Fruit fly (Drosophila melanogaster) whole organism, embryonic: ENCODE data around the gene CG5886.
A peak's percentile ranks its signal among the peaks of the same experiment; 100 is the strongest.

Source experiments
- Bdp1 ChIP-seq: fragments of 200-800 bp; sonication (Bioruptor generic); optimal IDR thresholded peaks from 3 replicates; lab custom pipeline; 2016; ENCODE audit warnings: missing biosample characterization, missing genetic modification characterization
- CG10654 ChIP-seq: fragments of 200-800 bp; sonication (Bioruptor generic); optimal IDR thresholded peaks from 2 replicates; lab custom pipeline; 2016; ENCODE audit warnings: missing biosample characterization, missing genetic modification characterization
- CG11504 ChIP-seq: fragments of 200-800 bp; sonication (Bioruptor generic); optimal IDR thresholded peaks from 3 replicates; lab custom pipeline; 2019; ENCODE audit warnings: missing biosample characterization, mild to moderate bottlenecking, missing genetic modification characterization, moderate library complexity
- CG13296 ChIP-seq: fragments of 200-800 bp; sonication (Bioruptor generic); optimal IDR thresholded peaks from 3 replicates; lab custom pipeline; 2018; ENCODE audit warnings: missing biosample characterization, mild to moderate bottlenecking, missing genetic modification characterization
- CG15269 ChIP-seq: fragments of 200-800 bp; sonication (Bioruptor generic); optimal IDR thresholded peaks from 2 replicates; lab custom pipeline; 2018; ENCODE audit warnings: missing biosample characterization, mild to moderate bottlenecking, missing genetic modification characterization, moderate library complexity
- CG15601 ChIP-seq: fragments of 200-800 bp; sonication (Bioruptor generic); optimal IDR thresholded peaks from 3 replicates; lab custom pipeline; 2019; ENCODE audit warnings: missing biosample characterization, mild to moderate bottlenecking, missing genetic modification characterization, moderate library complexity
- CG16813 ChIP-seq: fragments of 200-800 bp; sonication (Bioruptor generic); IDR thresholded peaks from 3 replicates; pipeline ENCODE4 v1.3.6; 2022; ENCODE audit warnings: missing biosample characterization, missing genetic modification characterization; ENCODE audit not compliant: partially characterized antibody
- CG17359 ChIP-seq: fragments of 200-800 bp; sonication (Bioruptor generic); optimal IDR thresholded peaks from 3 replicates; lab custom pipeline; 2018; ENCODE audit warnings: missing biosample characterization, mild to moderate bottlenecking, missing genetic modification characterization, moderate library complexity
- CG18476 ChIP-seq: fragments of 200-800 bp; sonication (Bioruptor generic); optimal IDR thresholded peaks from 2 replicates; lab custom pipeline; 2016; ENCODE audit warnings: missing biosample characterization, mild to moderate bottlenecking, missing genetic modification characterization
- CG2199 ChIP-seq: fragments of 200-800 bp; sonication (Bioruptor generic); IDR thresholded peaks from 3 replicates; pipeline ENCODE4 v1.3.6; 2022; ENCODE audit warnings: missing biosample characterization, missing genetic modification characterization
- CG2202 ChIP-seq: fragments of 200-800 bp; sonication (Bioruptor generic); optimal IDR thresholded peaks from 2 replicates; lab custom pipeline; 2018; ENCODE audit warnings: missing biosample characterization, mild to moderate bottlenecking, missing genetic modification characterization
- CG30403 ChIP-seq: fragments of 200-800 bp; sonication (Bioruptor generic); optimal IDR thresholded peaks from 3 replicates; lab custom pipeline; 2016; ENCODE audit warnings: missing biosample characterization, missing genetic modification characterization
- CG34224 ChIP-seq: fragments of 200-800 bp; sonication (Bioruptor generic); IDR thresholded peaks from 3 replicates; pipeline ENCODE4 v1.3.6; 2022; ENCODE audit warnings: missing biosample characterization, missing genetic modification characterization; ENCODE audit not compliant: partially characterized antibody
- CG34376 ChIP-seq: fragments of 200-800 bp; sonication (Bioruptor generic); optimal IDR thresholded peaks from 2 replicates; lab custom pipeline; 2018; ENCODE audit warnings: missing biosample characterization, mild to moderate bottlenecking, missing genetic modification characterization
- CG42726 ChIP-seq: fragments of 200-800 bp; sonication (Bioruptor generic); IDR thresholded peaks from 2 replicates; pipeline ENCODE4 v1.3.6; 2022; ENCODE audit warnings: missing biosample characterization, missing genetic modification characterization; ENCODE audit not compliant: partially characterized antibody
- CG6654 ChIP-seq: fragments of 200-800 bp; sonication (Bioruptor generic); optimal IDR thresholded peaks from 2 replicates; lab custom pipeline; 2017; ENCODE audit warnings: missing biosample characterization, mild to moderate bottlenecking, missing genetic modification characterization
- CG7357 ChIP-seq: fragments of 200-800 bp; sonication (Bioruptor generic); IDR thresholded peaks from 3 replicates; pipeline ENCODE4 v1.3.6; 2022; ENCODE audit warnings: missing biosample characterization, missing genetic modification characterization
- CG7839 ChIP-seq: fragments of 200-800 bp; sonication (Bioruptor generic); optimal IDR thresholded peaks from 3 replicates; lab custom pipeline; 2018; ENCODE audit warnings: missing biosample characterization, mild to moderate bottlenecking, missing genetic modification characterization, moderate library complexity
- CG9876 ChIP-seq: fragments of 200-800 bp; sonication (Bioruptor generic); optimal IDR thresholded peaks from 2 replicates; lab custom pipeline; 2016; ENCODE audit warnings: missing biosample characterization, missing genetic modification characterization
- CoRest ChIP-seq: fragments of 200-800 bp; sonication (Bioruptor generic); optimal IDR thresholded peaks from 3 replicates; lab custom pipeline; 2018; ENCODE audit warnings: missing biosample characterization, mild to moderate bottlenecking, missing genetic modification characterization, moderate library complexity
- Dek ChIP-seq: fragments of 200-800 bp; sonication (Bioruptor generic); optimal IDR thresholded peaks from 3 replicates; lab custom pipeline; 2019; ENCODE audit warnings: missing biosample characterization, mild to moderate bottlenecking, missing genetic modification characterization, moderate library complexity
- Dref ChIP-seq: fragments of 200-800 bp; sonication (Bioruptor generic); IDR thresholded peaks from 2 replicates; pipeline ENCODE4 v1.3.6; 2022; ENCODE audit warnings: missing biosample characterization, missing genetic modification characterization
- Drgx ChIP-seq: fragments of 200-800 bp; sonication (Bioruptor generic); IDR thresholded peaks from 2 replicates; pipeline ENCODE4 v1.3.6; 2022; ENCODE audit warnings: missing biosample characterization, missing genetic modification characterization
- E2f1 ChIP-seq: fragments of 200-800 bp; sonication (Bioruptor generic); IDR thresholded peaks from 2 replicates; pipeline ENCODE4 v1.3.6; 2022; ENCODE audit warnings: missing biosample characterization, missing genetic modification characterization
- Hsf ChIP-seq: fragments of 200-800 bp; sonication (Bioruptor generic); optimal IDR thresholded peaks from 3 replicates; lab custom pipeline; 2016; ENCODE audit warnings: missing biosample characterization, missing genetic modification characterization
- Jarid2 ChIP-seq: fragments of 200-800 bp; sonication (Bioruptor generic); optimal IDR thresholded peaks from 3 replicates; lab custom pipeline; 2017; ENCODE audit warnings: mild to moderate bottlenecking, missing biosample characterization, missing genetic modification reagents, missing genetic modification characterization
- Opbp ChIP-seq: fragments of 200-800 bp; sonication (Bioruptor generic); IDR thresholded peaks from 3 replicates; pipeline ENCODE4 v1.3.6; 2022; ENCODE audit warnings: missing biosample characterization, missing genetic modification characterization; ENCODE audit not compliant: partially characterized antibody
- Optix ChIP-seq: fragments of 200-800 bp; sonication (Bioruptor generic); IDR thresholded peaks from 3 replicates; pipeline ENCODE4 v1.3.6; 2022; ENCODE audit warnings: missing biosample characterization, missing genetic modification characterization
- Rx ChIP-seq: fragments of 200-800 bp; sonication (Bioruptor generic); IDR thresholded peaks from 2 replicates; pipeline ENCODE4 v1.3.6; 2022; ENCODE audit warnings: missing biosample characterization, missing genetic modification characterization
- Stat92E ChIP-seq, 3 experiments: fragments of >200 bp in 2 of 3; fragments of 200-800 bp in 1 of 3; sonication (Bioruptor generic) in 1 of 3; optimal IDR thresholded peaks; 2 replicates each; lab custom pipeline; 2017 to 2019; ENCODE audit warnings: missing biosample characterization in 3 of 3, missing genetic modification characterization in 3 of 3, mild to moderate bottlenecking in 1 of 3, moderate library complexity in 1 of 3
- Trl ChIP-seq, 3 experiments: fragments of >200 bp in 2 of 3; fragments of 200-800 bp in 1 of 3; sonication (Bioruptor generic) in 1 of 3; optimal IDR thresholded peaks; 2 replicates in 1 of 3; 3 replicates in 2 of 3; lab custom pipeline; 2016 to 2017; ENCODE audit warnings: missing biosample characterization in 1 of 3, missing genetic modification characterization in 1 of 3
- ac ChIP-seq: fragments of 200-800 bp; sonication (Bioruptor generic); optimal IDR thresholded peaks from 3 replicates; lab custom pipeline; 2017; ENCODE audit warnings: missing biosample characterization, mild to moderate bottlenecking, missing genetic modification characterization
- ash1 ChIP-seq: fragments of 200-800 bp; sonication (Bioruptor generic); optimal IDR thresholded peaks from 2 replicates; lab custom pipeline; 2018; ENCODE audit warnings: missing biosample characterization, mild to moderate bottlenecking, missing genetic modification characterization
- bigmax ChIP-seq: fragments of 200-800 bp; sonication (Bioruptor generic); optimal IDR thresholded peaks from 2 replicates; lab custom pipeline; 2018; ENCODE audit warnings: missing biosample characterization, mild to moderate bottlenecking, missing genetic modification characterization
- cato ChIP-seq: fragments of 200-800 bp; sonication (Bioruptor generic); optimal IDR thresholded peaks from 2 replicates; lab custom pipeline; 2016; ENCODE audit warnings: missing biosample characterization, missing genetic modification characterization, borderline replicate concordance
- dm ChIP-seq: fragments of 200-800 bp; sonication (Bioruptor generic); optimal IDR thresholded peaks from 3 replicates; lab custom pipeline; 2016; ENCODE audit warnings: missing biosample characterization, missing genetic modification characterization
- ems ChIP-seq: fragments of 200-800 bp; sonication (Bioruptor generic); optimal IDR thresholded peaks from 3 replicates; lab custom pipeline; 2016; ENCODE audit warnings: missing biosample characterization, missing genetic modification characterization
- fd3F ChIP-seq: fragments of 200-800 bp; sonication (Bioruptor generic); optimal IDR thresholded peaks from 2 replicates; lab custom pipeline; 2018; ENCODE audit warnings: missing biosample characterization, mild to moderate bottlenecking, missing genetic modification characterization, moderate library complexity
- ftz-f1 ChIP-seq: fragments of 200-800 bp; sonication (Bioruptor generic); optimal IDR thresholded peaks from 2 replicates; lab custom pipeline; 2016; ENCODE audit warnings: missing biosample characterization, missing genetic modification characterization
- grau ChIP-seq: fragments of 200-800 bp; optimal IDR thresholded peaks from 3 replicates; lab custom pipeline; 2019; ENCODE audit warnings: missing biosample characterization, mild to moderate bottlenecking, missing genetic modification characterization, moderate library complexity
- insv ChIP-seq, 2 experiments: fragments of 200-800 bp; sonication (Bioruptor generic); optimal IDR thresholded peaks; 3 replicates each; lab custom pipeline; 2016 to 2018; ENCODE audit warnings: missing biosample characterization in 2 of 2, missing genetic modification characterization in 2 of 2
- luna ChIP-seq: fragments of 200-800 bp; sonication (Bioruptor generic); optimal IDR thresholded peaks from 2 replicates; lab custom pipeline; 2016; ENCODE audit warnings: missing biosample characterization, missing genetic modification characterization
- maf-S ChIP-seq: fragments of 200-800 bp; sonication (Bioruptor generic); optimal IDR thresholded peaks from 2 replicates; lab custom pipeline; 2016; ENCODE audit warnings: missing biosample characterization, missing genetic modification characterization
- mirr ChIP-seq: fragments of 200-800 bp; sonication (Bioruptor generic); optimal IDR thresholded peaks from 3 replicates; lab custom pipeline; 2018; ENCODE audit warnings: missing biosample characterization, mild to moderate bottlenecking, missing genetic modification characterization
- phol ChIP-seq: fragments of 200-800 bp; sonication (Bioruptor generic); optimal IDR thresholded peaks from 3 replicates; lab custom pipeline; 2018; ENCODE audit warnings: missing biosample characterization, mild to moderate bottlenecking, missing genetic modification characterization, moderate library complexity
- ro ChIP-seq: fragments of 200-800 bp; sonication (Bioruptor generic); IDR thresholded peaks from 2 replicates; pipeline ENCODE4 v1.3.6; 2022; ENCODE audit warnings: missing biosample characterization, missing genetic modification characterization
- shn ChIP-seq: fragments of 200-800 bp; sonication (Bioruptor generic); optimal IDR thresholded peaks from 3 replicates; lab custom pipeline; 2016; ENCODE audit warnings: missing biosample characterization, missing genetic modification characterization
- wdn ChIP-seq: fragments of 200-800 bp; sonication (Bioruptor generic); IDR thresholded peaks from 2 replicates; pipeline ENCODE4 v1.3.6; 2022; ENCODE audit warnings: missing biosample characterization, missing genetic modification characterization
- zen ChIP-seq: fragments of 200-800 bp; sonication (Bioruptor generic); optimal IDR thresholded peaks from 3 replicates; lab custom pipeline; 2018; ENCODE audit warnings: missing biosample characterization, mild to moderate bottlenecking, missing genetic modification characterization, moderate library complexity
- zf30C ChIP-seq: fragments of 200-800 bp; sonication (Bioruptor generic); optimal IDR thresholded peaks from 3 replicates; lab custom pipeline; 2018; ENCODE audit warnings: missing biosample characterization, mild to moderate bottlenecking, missing genetic modification characterization

Gene CG5886

dm6 chr3R:25884301-25884700 lies 32.9 kb downstream of the CG5886 start (continued):
- TF ChIP-seq CG15601 (tag; lab: Kevin White, UChicago) (peak; percentile 79), CG7839 (tag; lab: Kevin White, UChicago) (peak; percentile 81), Hsf (no peak), CG2202 (tag; lab: Kevin White, UChicago) (peak; percentile 66), Dek (tag; lab: Kevin White, UChicago) (peak; percentile 7), Optix (GFP tag; lab: Robert Waterston, UW) (no peak), Bdp1 (GFP tag; lab: Kevin White, UChicago) (no peak), Stat92E (GFP tag; optimal IDR thresholded peaks at IDR 0.05; lab: Kevin White, UChicago) (peak in 1 of 3 experiments; percentile 50), insv (GFP tag; optimal IDR thresholded peaks at IDR 0.05; lab: Kevin White, UChicago) (no peak), grau (tag; lab: Kevin White, UChicago) (peak; percentile 71), CG6654 (GFP tag; lab: Kevin White, UChicago) (no peak), cato (GFP tag; lab: Kevin White, UChicago) (peak; percentile 35), shn (no peak), CG2199 (GFP tag; lab: Robert Waterston, UW) (no peak), E2f1 (GFP tag; lab: Robert Waterston, UW) (peak; percentile 38; the same call in 1 of the 2 replicates), CG7357 (GFP tag; lab: Robert Waterston, UW) (no peak), CG10654 (GFP tag; lab: Kevin White, UChicago) (peak; percentile 35), CG11504 (tag; lab: Kevin White, UChicago) (peak; percentile 83), CG34376 (GFP tag; lab: Kevin White, UChicago) (no peak), CG17359 (peak; percentile 85), Rx (GFP tag; lab: Robert Waterston, UW) (no peak), phol (tag; lab: Kevin White, UChicago) (peak; percentile 86), CG13296 (GFP tag; lab: Kevin White, UChicago) (peak; percentile 6), luna (GFP tag; lab: Kevin White, UChicago) (no peak), zen (tag; lab: Kevin White, UChicago) (peak; percentile 18), Trl (optimal IDR thresholded peaks at IDR 0.05; lab: Kevin White, UChicago) (no peak), Trl (GFP tag; optimal IDR thresholded peaks at IDR 0.05; lab: Kevin White, UChicago) (no peak), Jarid2 (GFP tag; lab: Kevin White, UChicago) (no peak), ro (GFP tag; lab: Robert Waterston, UW) (no peak), fd3F (GFP tag; lab: Kevin White, UChicago) (peak; percentile 30), Drgx (GFP tag; lab: Robert Waterston, UW) (peak; percentile 58; the same call in 1 of the 2 replicates), ems (GFP tag; lab: Kevin White, UChicago) (no peak), wdn (GFP tag; lab: Robert Waterston, UW) (no peak), Dref (GFP tag; lab: Robert Waterston, UW) (no peak), maf-S (GFP tag; lab: Kevin White, UChicago) (no peak), CG34224 (GFP tag; lab: Robert Waterston, UW) (no peak), bigmax (GFP tag; lab: Kevin White, UChicago) (no peak), ash1 (GFP tag; lab: Kevin White, UChicago) (no peak), zf30C (GFP tag; lab: Kevin White, UChicago) (peak; percentile 49), CoRest (tag; lab: Kevin White, UChicago) (peak; percentile 77), CG15269 (peak; percentile 61), dm (GFP tag; lab: Kevin White, UChicago) (no peak), CG18476 (GFP tag; lab: Kevin White, UChicago) (peak; percentile 34), ftz-f1 (GFP tag; lab: Kevin White, UChicago) (no peak), CG42726 (GFP tag; lab: Robert Waterston, UW) (no peak), ac (GFP tag; lab: Kevin White, UChicago) (no peak), CG9876 (GFP tag; lab: Kevin White, UChicago) (no peak), mirr (GFP tag; lab: Kevin White, UChicago) (no peak), CG16813 (GFP tag; lab: Robert Waterston, UW) (no peak), Opbp (GFP tag; lab: Robert Waterston, UW) (no peak), CG30403 (GFP tag; lab: Kevin White, UChicago) (peak; percentile 73)
